Worm (Caenorhabditis elegans): ENCODE measurements around the gene C17H12.37.

Gene C17H12.37

DNA sequence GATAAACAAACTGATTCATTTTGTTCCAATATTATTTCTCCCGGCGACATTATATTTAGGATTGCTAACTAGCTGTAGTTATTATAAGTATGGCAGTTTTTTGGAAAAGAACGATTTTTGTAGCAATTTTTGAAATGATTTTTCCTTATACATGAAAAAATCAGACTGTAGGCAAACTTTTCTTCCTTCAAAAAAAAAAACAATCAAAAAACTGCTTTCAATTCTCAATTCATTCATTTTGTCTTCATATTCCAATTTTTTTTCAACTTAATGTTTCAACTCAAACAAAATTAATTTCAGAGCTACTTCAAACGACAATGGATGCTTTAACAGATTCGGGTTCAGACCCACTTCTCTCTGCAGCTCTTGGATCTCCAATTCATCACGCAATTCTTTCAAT lies 6.9 kb downstream of the C17H12.37 start, which contains the start of gene ceh-48:
ceh-48 (plus strand) TSS at position 301 of the 400 bp plus-strand sequence.
- TF ChIP-seq nhr-28 (tag; optimal IDR thresholded peaks at IDR 0.05): no peak
- no peak for TF ChIP-seq arid-1 (GFP tag; conservative IDR thresholded peaks at IDR 0.05)
- no peak for TF ChIP-seq aly-2 (tag; optimal IDR thresholded peaks at IDR 0.05)
- no peak for TF ChIP-seq hlh-30 (tag; optimal IDR thresholded peaks at IDR 0.05; ENCODE audit: insufficient read depth)
- TF ChIP-seq lin-13 (GFP tag; optimal IDR thresholded peaks at IDR 0.05): no peak
- no peak for TF ChIP-seq mxl-3 (GFP tag; optimal IDR thresholded peaks at IDR 0.05)
- TF ChIP-seq daf-19 (GFP tag; conservative IDR thresholded peaks at IDR 0.05): no peak
- TF ChIP-seq daf-16 (GFP tag; optimal IDR thresholded peaks at IDR 0.05): no peak
- no peak for TF ChIP-seq daf-16 (tag; optimal IDR thresholded peaks at IDR 0.05)
- TF ChIP-seq mdt-29 (GFP tag; IDR thresholded peaks at IDR 0.05): no peak
- TF ChIP-seq T26A8.4 (GFP tag; IDR thresholded peaks at IDR 0.05): no peak
- no peak for TF ChIP-seq snpc-1.2 (GFP tag; IDR thresholded peaks at IDR 0.05)
- no peak for TF ChIP-seq lin-15B (tag; optimal IDR thresholded peaks at IDR 0.05)
- TF ChIP-seq madf-9 (GFP tag; conservative IDR thresholded peaks at IDR 0.05): no peak
- no peak for TF ChIP-seq ceh-32 (tag; optimal IDR thresholded peaks at IDR 0.05; ENCODE audit: poor library complexity)
- TF ChIP-seq F49E8.2 (tag; optimal IDR thresholded peaks at IDR 0.05; ENCODE audit: borderline replicate concordance): no peak
- TF ChIP-seq R02D3.7 (tag; optimal IDR thresholded peaks at IDR 0.05): no peak
- no peak for TF ChIP-seq fos-1 (tag; optimal IDR thresholded peaks at IDR 0.05)
- no peak for TF ChIP-seq Y75B8A.6 (GFP tag; IDR thresholded peaks at IDR 0.05)

DNA sequence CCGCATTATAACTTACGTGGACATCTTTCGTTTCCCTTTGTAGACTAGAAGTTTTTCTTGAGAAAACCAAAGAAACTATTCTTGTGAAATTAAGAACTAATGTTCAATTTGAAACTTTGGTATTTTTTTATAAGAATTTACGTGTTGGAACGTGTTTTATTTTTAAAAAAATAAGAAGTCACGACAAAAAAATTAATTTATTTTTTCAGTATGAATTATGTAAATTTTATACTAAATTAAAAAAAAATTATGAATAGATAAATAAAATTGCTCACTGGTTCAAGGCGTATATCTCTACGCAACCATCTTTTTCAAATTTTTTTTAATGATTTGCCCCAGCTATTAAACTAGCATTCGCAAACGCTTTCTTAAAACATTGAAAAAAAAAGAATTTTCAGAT lies 12.6 kb downstream of the C17H12.37 start, which contains the start of gene C17H12.5:
C17H12.5 (minus strand) TSS at position 101 of the 400 bp plus-strand sequence.
- no peak for TF ChIP-seq zfp-2 (tag; optimal IDR thresholded peaks at IDR 0.05)

DNA sequence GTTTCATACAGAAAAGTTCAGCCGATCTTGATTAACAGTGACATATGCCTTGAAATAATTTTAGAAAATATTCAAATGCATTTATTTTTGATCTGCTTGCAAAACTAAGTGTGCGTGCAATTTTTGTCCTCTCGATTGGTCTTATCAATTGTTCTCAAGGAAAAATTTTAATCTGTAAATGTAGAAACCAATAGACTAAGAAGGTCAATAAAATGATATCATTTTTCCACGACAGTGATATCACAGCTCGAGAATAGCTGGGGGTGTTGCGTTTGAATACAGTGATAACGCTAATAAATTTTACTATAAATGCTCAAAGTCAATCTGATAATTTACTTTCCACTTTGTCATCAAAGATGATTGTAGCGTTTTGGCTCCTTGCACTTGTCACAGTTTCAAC lies 13.5 kb downstream of the C17H12.37 start, which contains the start of gene C17H12.8:
C17H12.8 (plus strand) TSS at position 335 of the 400 bp plus-strand sequence.
- TF ChIP-seq ceh-82 (tag; optimal IDR thresholded peaks at IDR 0.05) (no peak), F26F4.8 (GFP tag; conservative IDR thresholded peaks at IDR 0.05) (no peak), ceh-28 (tag; optimal IDR thresholded peaks at IDR 0.05) (no peak), php-3 (GFP tag; IDR thresholded peaks at IDR 0.05) (peak; percentile 54; the same call in 1 of the 2 replicates), Y48G9A.11 (GFP tag; IDR thresholded peaks at IDR 0.05) (no peak), D1046.2 (GFP tag; IDR thresholded peaks at IDR 0.05) (no peak), dve-1 (tag; optimal IDR thresholded peaks at IDR 0.05; ENCODE audit: insufficient read depth) (peak; percentile 74), ZK337.2 (GFP tag; IDR thresholded peaks at IDR 0.05) (no peak), ces-1 (GFP tag; optimal IDR thresholded peaks at IDR 0.05) (no peak), daf-12 (tag; optimal IDR thresholded peaks at IDR 0.05) (no peak), hlh-11 (tag; optimal IDR thresholded peaks at IDR 0.05) (no peak), madf-5 (GFP tag; IDR thresholded peaks at IDR 0.05) (no peak), nhr-6 (tag; optimal IDR thresholded peaks at IDR 0.05) (no peak), F10B5.3 (tag; optimal IDR thresholded peaks at IDR 0.05) (no peak), mdl-1 (tag; optimal IDR thresholded peaks at IDR 0.05) (no peak), nhr-28 (tag; optimal IDR thresholded peaks at IDR 0.05) (peak; percentile 4), daf-19 (GFP tag; conservative IDR thresholded peaks at IDR 0.05) (no peak), ama-1 (optimal IDR thresholded peaks at IDR 0.05) (no peak), spr-1 (tag; optimal IDR thresholded peaks at IDR 0.05) (no peak), lin-29 (GFP tag; IDR thresholded peaks at IDR 0.05) (no peak), dmd-6 (GFP tag; IDR thresholded peaks at IDR 0.05) (peak; percentile 64; the same call in 1 of the 2 replicates), lin-1 (GFP tag; IDR thresholded peaks at IDR 0.05) (no peak), lir-3 (tag; optimal IDR thresholded peaks at IDR 0.05) (no peak), jun-1 (tag; optimal IDR thresholded peaks at IDR 0.05) (no peak), pqm-1 (tag; optimal IDR thresholded peaks at IDR 0.05) (peak; percentile 55), fos-1 (tag; optimal IDR thresholded peaks at IDR 0.05) (no peak), lin-39 (tag; optimal IDR thresholded peaks at IDR 0.05) (no peak), duxl-1 (tag; optimal IDR thresholded peaks at IDR 0.05; ENCODE audit: poor library complexity) (no peak), T26A8.4 (GFP tag; IDR thresholded peaks at IDR 0.05) (no peak), daf-16 (GFP tag; optimal IDR thresholded peaks at IDR 0.05) (no peak), daf-16 (tag; optimal IDR thresholded peaks at IDR 0.05) (peak; percentile 84)
